Worm (Caenorhabditis elegans) whole organism, L2 larva: Measurements from ENCODE around the gene K08D8.12.
A peak's percentile ranks its signal among the peaks of the same experiment; 100 is the strongest.
"Not testable (repeated sequence)": the region's sequence is repeated elsewhere in the genome, so short reads cannot be mapped to it uniquely, and the experiment has no call there.

ENCODE experiments used
- F13H6.1 ChIP-seq: sonication (generic microtip); optimal IDR thresholded peaks from 2 replicates; lab custom pipeline; 2016; ENCODE audit warnings: missing genetic modification characterization, missing compliant biosample characterization
- Y55F3AM.14 ChIP-seq: fragments of 200-800 bp; sonication (Bioruptor generic); optimal IDR thresholded peaks from 2 replicates; lab custom pipeline; 2018; ENCODE audit warnings: mild to moderate bottlenecking, missing genetic modification characterization, missing compliant biosample characterization
- alr-1 ChIP-seq: fragments of 150-350 bp; optimal IDR thresholded peaks from 2 replicates; lab custom pipeline; 2014; ENCODE audit warnings: missing biosample characterization, missing genetic modification characterization
- aly-2 ChIP-seq: fragments of 150-350 bp; optimal IDR thresholded peaks from 2 replicates; lab custom pipeline; 2014; ENCODE audit warnings: missing biosample characterization, missing genetic modification characterization
- blmp-1 ChIP-seq: sonication (generic microtip); optimal IDR thresholded peaks from 2 replicates; lab custom pipeline; 2017; ENCODE audit warnings: missing genetic modification characterization, mild to moderate bottlenecking, missing compliant biosample characterization, antibody characterized with exemption, moderate library complexity; ENCODE audit not compliant: insufficient read depth
- ceh-16 ChIP-seq: fragments of 150-350 bp; optimal IDR thresholded peaks from 2 replicates; lab custom pipeline; 2014; ENCODE audit warnings: missing biosample characterization, missing genetic modification characterization
- crh-2 ChIP-seq: sonication (generic microtip); optimal IDR thresholded peaks from 2 replicates; lab custom pipeline; 2017; ENCODE audit warnings: missing biosample characterization, missing genetic modification characterization
- dmd-4 ChIP-seq: sonication (generic microtip); optimal IDR thresholded peaks from 2 replicates; lab custom pipeline; 2017; ENCODE audit warnings: missing biosample characterization, missing genetic modification characterization
- elt-1 ChIP-seq: fragments of 150-350 bp; optimal IDR thresholded peaks from 2 replicates; lab custom pipeline; 2014; ENCODE audit warnings: missing biosample characterization, missing genetic modification characterization
- elt-3 ChIP-seq: sonication (generic microtip); optimal IDR thresholded peaks from 2 replicates; lab custom pipeline; 2017; ENCODE audit warnings: missing biosample characterization, missing genetic modification characterization
- fos-1 ChIP-seq: fragments of 150-350 bp; optimal IDR thresholded peaks from 2 replicates; lab custom pipeline; 2014; ENCODE audit warnings: missing biosample characterization, missing genetic modification characterization
- gmeb-1 ChIP-seq: fragments of 150-350 bp; optimal IDR thresholded peaks from 2 replicates; lab custom pipeline; 2014; ENCODE audit warnings: missing biosample characterization, missing genetic modification characterization
- lin-11 ChIP-seq: fragments of 150-350 bp; sonication (generic microtip); optimal IDR thresholded peaks from 2 replicates; lab custom pipeline; 2014; ENCODE audit warnings: missing biosample characterization, missing genetic modification characterization, inconsistent platforms, mixed read lengths
- lin-13 ChIP-seq: fragments of 150-350 bp; optimal IDR thresholded peaks from 2 replicates; lab custom pipeline; 2014; ENCODE audit warnings: missing biosample characterization, missing genetic modification reagents, missing genetic modification characterization
- lin-39 ChIP-seq: fragments of 150-350 bp; optimal IDR thresholded peaks from 2 replicates; lab custom pipeline; 2014; ENCODE audit warnings: missing biosample characterization, missing genetic modification reagents, missing genetic modification characterization
- lsy-2 ChIP-seq, 2 experiments: fragments of 150-350 bp in 1 of 2; sonication (generic microtip) in 1 of 2; optimal IDR thresholded peaks; 2 replicates each; lab custom pipeline; 2014 to 2017; ENCODE audit warnings: missing biosample characterization in 2 of 2, missing genetic modification characterization in 2 of 2
- mab-5 ChIP-seq: fragments of 150-350 bp; optimal IDR thresholded peaks from 2 replicates; lab custom pipeline; 2014; ENCODE audit warnings: missing biosample characterization, missing genetic modification characterization
- mdl-1 ChIP-seq, 2 experiments: fragments of 150-350 bp in 1 of 2; sonication (generic microtip) in 1 of 2; optimal IDR thresholded peaks; 2 replicates each; lab custom pipeline; 2017; ENCODE audit warnings: missing biosample characterization in 2 of 2, missing genetic modification characterization in 2 of 2
- nhr-11 ChIP-seq: fragments of 150-350 bp; optimal IDR thresholded peaks from 2 replicates; lab custom pipeline; 2014; ENCODE audit warnings: missing biosample characterization, missing genetic modification characterization
- nhr-129 ChIP-seq: fragments of 150-350 bp; optimal IDR thresholded peaks from 2 replicates; lab custom pipeline; 2014; ENCODE audit warnings: missing biosample characterization, missing genetic modification characterization
- nhr-21 ChIP-seq: fragments of 150-350 bp; optimal IDR thresholded peaks from 2 replicates; lab custom pipeline; 2014; ENCODE audit warnings: missing biosample characterization, missing genetic modification characterization
- nhr-23 ChIP-seq: fragments of 150-350 bp; optimal IDR thresholded peaks from 2 replicates; lab custom pipeline; 2014; ENCODE audit warnings: missing biosample characterization, missing genetic modification reagents, missing genetic modification characterization
- nhr-237 ChIP-seq: fragments of 150-350 bp; optimal IDR thresholded peaks from 2 replicates; lab custom pipeline; 2014; ENCODE audit warnings: missing biosample characterization, missing genetic modification characterization
- nhr-25 ChIP-seq: fragments of 150-350 bp; sonication (generic microtip); optimal IDR thresholded peaks from 3 replicates; lab custom pipeline; 2014; ENCODE audit warnings: missing biosample characterization, missing genetic modification characterization
- nhr-6 ChIP-seq: fragments of 150-350 bp; optimal IDR thresholded peaks from 2 replicates; lab custom pipeline; 2014; ENCODE audit warnings: missing biosample characterization, missing genetic modification characterization
- peb-1 ChIP-seq: fragments of 150-350 bp; optimal IDR thresholded peaks from 2 replicates; lab custom pipeline; 2014; ENCODE audit warnings: missing biosample characterization, missing genetic modification characterization
- sem-4 ChIP-seq: fragments of 150-350 bp; optimal IDR thresholded peaks from 2 replicates; lab custom pipeline; 2014; ENCODE audit warnings: missing biosample characterization, missing genetic modification reagents, missing genetic modification characterization
- skn-1 ChIP-seq: sonication (generic microtip); optimal IDR thresholded peaks from 2 replicates; lab custom pipeline; 2017; ENCODE audit warnings: missing biosample characterization, missing genetic modification characterization
- sma-3 ChIP-seq: sonication (generic microtip); optimal IDR thresholded peaks from 2 replicates; lab custom pipeline; 2016; ENCODE audit warnings: missing genetic modification reagents, missing genetic modification characterization, missing compliant biosample characterization
- sma-9 ChIP-seq, 2 experiments: fragments of 150-350 bp in 1 of 2; sonication (generic microtip) in 1 of 2; optimal IDR thresholded peaks; 2 replicates each; lab custom pipeline; 2014 to 2016; ENCODE audit warnings: missing genetic modification characterization in 2 of 2, mild to moderate bottlenecking in 1 of 2, missing biosample characterization in 1 of 2, missing compliant biosample characterization in 1 of 2, missing genetic modification reagents in 1 of 2, moderate library complexity in 1 of 2
- snpc-4 ChIP-seq: fragments of 150-350 bp; optimal IDR thresholded peaks from 2 replicates; lab custom pipeline; 2014; ENCODE audit warnings: missing biosample characterization, missing genetic modification characterization
- unc-55 ChIP-seq: fragments of 150-350 bp; sonication (generic microtip); optimal IDR thresholded peaks from 3 replicates; lab custom pipeline; 2014; ENCODE audit warnings: missing biosample characterization, missing genetic modification reagents, missing genetic modification characterization
- unc-62 ChIP-seq: fragments of 150-350 bp; optimal IDR thresholded peaks from 2 replicates; lab custom pipeline; 2014; ENCODE audit warnings: missing biosample characterization, missing genetic modification reagents, missing genetic modification characterization
- zag-1 ChIP-seq: fragments of 150-350 bp; optimal IDR thresholded peaks from 2 replicates; lab custom pipeline; 2014; ENCODE audit warnings: missing biosample characterization, missing genetic modification characterization
- ztf-1 ChIP-seq: fragments of 200-800 bp; sonication (Bioruptor generic); conservative IDR thresholded peaks from 2 replicates; pipeline ENCODE4 v1.3.6; 2022; ENCODE audit warnings: missing genetic modification characterization, missing compliant biosample characterization
- ztf-4 ChIP-seq: fragments of 150-350 bp; optimal IDR thresholded peaks from 2 replicates; lab custom pipeline; 2014; ENCODE audit warnings: missing biosample characterization, missing genetic modification characterization

The K08D8.12 gene

DNA sequence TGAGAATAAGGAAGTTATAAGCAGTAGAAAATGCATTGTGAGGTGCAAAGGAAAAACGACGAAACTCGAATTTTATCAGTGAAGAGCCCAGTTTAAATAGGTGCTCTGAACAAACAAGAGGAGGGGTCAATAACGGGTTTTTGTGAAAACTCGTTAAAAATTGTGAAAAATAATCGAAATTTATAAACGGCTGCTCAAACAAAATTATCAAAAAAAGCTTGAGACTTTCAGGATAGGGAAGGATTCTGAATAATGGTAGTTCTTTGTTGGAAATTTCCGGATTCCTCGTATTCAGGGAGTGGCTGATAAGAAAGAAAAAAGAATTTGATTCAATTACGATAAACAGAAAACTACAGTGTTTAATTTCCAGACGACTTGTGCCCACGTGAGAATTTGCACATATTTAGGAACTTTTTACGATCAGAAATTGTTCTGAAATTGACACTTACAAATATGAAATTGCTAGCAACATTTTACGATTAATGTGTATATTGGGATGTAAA lies 21.8 kb upstream of the K08D8.12 start, which contains the start of gene clec-187:
Gene clec-187, minus strand, starts transcription at position 51 of the 503 bp plus-strand sequence.
- no peak for TF ChIP-seq ceh-16
- peak; percentile 9 for TF ChIP-seq fos-1 (tag; lab: Kevin White, UChicago)

DNA sequence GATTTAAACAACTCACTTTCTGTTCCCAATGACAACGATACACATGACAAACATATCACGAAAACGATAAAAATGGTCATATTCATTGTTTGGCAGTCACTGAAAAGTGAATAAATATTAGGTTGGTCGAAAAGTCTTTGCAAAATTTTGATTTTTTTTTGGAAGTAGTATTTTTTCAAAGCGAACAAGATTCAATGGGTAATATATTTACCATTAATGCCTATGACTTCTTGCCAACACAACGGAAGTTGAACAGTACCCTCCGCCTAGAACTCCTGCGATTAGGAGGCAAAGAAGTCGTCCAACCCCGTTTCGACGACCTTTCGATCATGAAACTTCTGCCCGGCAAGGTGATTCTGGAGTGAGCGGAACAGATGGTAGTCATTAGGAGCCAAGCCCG lies 18.0 kb upstream of the K08D8.12 start, which contains the start of gene ZK896.1:
Gene ZK896.1, minus strand, starts transcription at position 101 of the 400 bp plus-strand sequence.
- TF ChIP-seq sma-3 (GFP tag; lab: Kevin White, UChicago); ceh-16; blmp-1 (tag; lab: Kevin White, UChicago): not testable (repeated sequence)
- TF ChIP-seq, all 48 proteins: peak for 0; not testable (repeated sequence) for 48

DNA sequence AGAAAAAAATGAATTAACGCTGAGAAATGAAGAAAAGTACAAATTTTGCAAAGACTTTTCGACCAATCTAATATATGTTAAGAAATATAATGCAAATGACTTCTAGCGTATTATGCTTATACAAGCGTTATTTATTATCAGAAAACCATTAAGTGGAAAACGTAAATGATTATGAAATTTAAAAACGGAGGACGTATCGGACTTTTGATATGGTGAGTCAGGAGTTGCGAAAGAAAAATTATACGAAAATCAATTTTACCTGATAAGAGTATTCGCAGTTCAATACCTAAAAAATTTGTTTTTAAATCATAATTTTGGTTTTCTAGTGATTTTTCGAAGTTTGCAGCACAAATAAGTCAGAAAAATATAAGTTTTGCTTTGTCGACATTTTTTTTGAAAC lies 16.7 kb upstream of the K08D8.12 start:
- no peak for TF ChIP-seq snpc-4 (tag; lab: Kevin White, UChicago)
- peak; percentile 31 for TF ChIP-seq sma-9 (GFP tag; optimal IDR thresholded peaks at IDR 0.05; lab: Kevin White, UChicago)
- no peak for TF ChIP-seq sma-9 (tag; optimal IDR thresholded peaks at IDR 0.05; lab: Kevin White, UChicago)
- TF ChIP-seq nhr-11 (tag; lab: Kevin White, UChicago) = no peak
- no peak for TF ChIP-seq lsy-2 (tag; optimal IDR thresholded peaks at IDR 0.05; lab: Kevin White, UChicago)
- peak; percentile 85 for TF ChIP-seq fos-1 (tag; lab: Kevin White, UChicago)

DNA sequence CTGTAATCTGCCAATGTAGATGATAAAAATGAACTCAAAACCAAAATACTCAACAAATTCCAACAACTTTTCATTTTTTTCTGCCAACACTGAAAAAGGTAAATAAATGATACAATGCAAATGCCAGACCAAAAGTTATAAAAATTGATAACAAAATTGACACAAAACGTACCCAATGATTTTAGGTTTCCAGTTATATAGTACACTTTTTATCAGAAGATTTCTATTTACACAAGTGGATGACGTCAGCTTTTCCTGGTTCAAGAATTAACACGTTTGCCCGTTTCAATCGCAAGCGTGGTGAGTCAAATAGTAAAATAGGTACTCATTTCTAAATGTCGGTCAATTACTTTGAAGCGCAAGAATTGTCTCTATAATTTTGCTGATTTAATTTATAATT lies 13.7 kb upstream of the K08D8.12 start, which contains the start of gene ZK896.5:
Gene ZK896.5, minus strand, starts transcription at position 89 of the 400 bp plus-strand sequence.
- TF ChIP-seq zag-1 (tag; lab: Kevin White, UChicago) (no peak), sma-9 (GFP tag; optimal IDR thresholded peaks at IDR 0.05; lab: Kevin White, UChicago) (peak; percentile 84), sma-9 (tag; optimal IDR thresholded peaks at IDR 0.05; lab: Kevin White, UChicago) (no peak), crh-2 (tag; lab: Kevin White, UChicago) (peak; percentile 18), fos-1 (tag; lab: Kevin White, UChicago) (peak; percentile 88)

DNA sequence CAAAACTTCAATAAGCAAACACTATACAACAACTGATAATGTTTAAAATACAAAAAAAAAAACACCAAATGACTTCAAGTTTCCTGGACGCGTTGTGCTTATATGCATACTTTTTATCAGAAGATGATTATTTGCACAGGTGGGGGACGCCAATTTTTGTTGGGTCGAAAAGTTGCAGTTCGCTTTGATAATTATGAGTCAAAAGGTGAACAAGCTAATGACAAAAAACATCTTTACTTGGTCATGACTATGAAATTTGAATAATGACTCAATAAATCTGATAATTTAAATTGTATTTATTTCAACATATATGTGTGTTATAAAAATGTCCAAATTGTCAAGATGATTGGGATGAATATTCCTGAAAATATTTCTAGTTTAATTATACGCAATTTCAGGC lies 10.1 kb upstream of the K08D8.12 start, which contains the start of gene ZK896.4:
Gene ZK896.4, minus strand, starts transcription at position 101 of the 400 bp plus-strand sequence.
- TF ChIP-seq gmeb-1 = no peak
- no peak for TF ChIP-seq sma-9 (GFP tag; optimal IDR thresholded peaks at IDR 0.05; lab: Kevin White, UChicago)
- TF ChIP-seq sma-9 (tag; optimal IDR thresholded peaks at IDR 0.05; lab: Kevin White, UChicago) = no peak
- TF ChIP-seq nhr-21 (tag; lab: Kevin White, UChicago) = no peak
- TF ChIP-seq Y55F3AM.14 = no peak
- no peak for TF ChIP-seq nhr-23 (tag; lab: Kevin White, UChicago)
- TF ChIP-seq elt-3 (tag; lab: Kevin White, UChicago) = no peak
- TF ChIP-seq lin-11 (tag; lab: Kevin White, UChicago) = no peak
- TF ChIP-seq nhr-6 = no peak
- TF ChIP-seq nhr-237 (tag; lab: Kevin White, UChicago) = no peak
- no peak for TF ChIP-seq unc-62 (GFP tag; lab: Kevin White, UChicago)
- TF ChIP-seq dmd-4 (tag; lab: Kevin White, UChicago) = no peak
- no peak for TF ChIP-seq alr-1 (tag; lab: Kevin White, UChicago)
- no peak for TF ChIP-seq ztf-1 (GFP tag; lab: Robert Waterston, UW)
- TF ChIP-seq nhr-11 (tag; lab: Kevin White, UChicago) = no peak
- no peak for TF ChIP-seq mab-5 (tag; lab: Kevin White, UChicago)
- no peak for TF ChIP-seq mdl-1 (tag; optimal IDR thresholded peaks at IDR 0.05; lab: Kevin White, UChicago)
- no peak for TF ChIP-seq blmp-1 (tag; lab: Kevin White, UChicago)

DNA sequence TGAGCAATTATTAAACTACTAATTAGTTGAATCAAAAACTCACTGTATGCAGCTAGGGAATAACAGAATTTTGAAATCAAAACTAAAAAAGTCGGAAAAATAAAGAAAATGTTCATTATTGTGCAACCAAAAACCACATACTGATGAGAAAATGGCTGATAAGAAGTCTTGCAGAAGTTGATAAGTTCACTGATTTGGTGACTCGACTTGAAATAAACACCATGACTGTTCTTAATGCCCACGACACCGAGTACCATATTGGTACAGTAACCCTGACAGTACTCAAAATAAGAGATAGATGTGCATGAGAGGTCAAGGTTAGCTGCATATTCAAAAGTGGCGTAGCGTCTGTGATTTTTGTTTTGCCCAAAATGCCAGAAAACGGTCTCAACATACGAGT lies 7.3 kb upstream of the K08D8.12 start:
- peak; percentile 67 for TF ChIP-seq fos-1 (tag; lab: Kevin White, UChicago)
- TF ChIP-seq nhr-25 (tag; lab: Kevin White, UChicago) = no peak

DNA sequence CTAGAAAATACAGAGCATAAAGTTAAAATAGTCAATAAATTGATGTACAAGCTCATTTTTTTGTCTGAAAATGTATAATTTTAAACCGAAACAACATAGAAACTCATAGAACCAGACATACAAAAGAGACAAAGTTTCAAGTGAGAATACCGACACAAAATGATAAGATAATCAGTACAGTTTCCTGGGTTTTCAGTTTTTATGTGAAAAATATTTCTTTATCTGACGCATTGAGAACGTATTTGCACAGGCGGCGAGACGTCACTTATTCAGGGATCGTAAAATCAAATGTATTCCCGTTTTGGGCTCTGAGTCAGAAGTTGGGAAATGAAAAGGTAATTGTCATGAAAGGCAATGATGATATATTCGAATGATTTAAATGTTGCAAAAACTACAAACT lies 2.8 kb upstream of the K08D8.12 start, which contains the start of gene K08D8.6:
Gene K08D8.6, minus strand, starts transcription at position 64 of the 400 bp plus-strand sequence.
- TF ChIP-seq unc-55 (no peak), elt-3 (tag; lab: Kevin White, UChicago) (no peak), nhr-129 (tag; lab: Kevin White, UChicago) (no peak), zag-1 (tag; lab: Kevin White, UChicago) (no peak), dmd-4 (tag; lab: Kevin White, UChicago) (no peak), gmeb-1 (peak; percentile 15), lin-13 (GFP tag; lab: Kevin White, UChicago) (no peak), sem-4 (tag; lab: Kevin White, UChicago) (no peak), Y55F3AM.14 (no peak), skn-1 (tag; lab: Kevin White, UChicago) (no peak), aly-2 (no peak), peb-1 (tag; lab: Kevin White, UChicago) (no peak), elt-1 (tag; lab: Kevin White, UChicago) (no peak), alr-1 (tag; lab: Kevin White, UChicago) (no peak), ztf-4 (tag; lab: Kevin White, UChicago) (no peak), lin-39 (no peak), lsy-2 (tag; optimal IDR thresholded peaks at IDR 0.05; lab: Kevin White, UChicago) (no peak), snpc-4 (tag; lab: Kevin White, UChicago) (no peak), fos-1 (tag; lab: Kevin White, UChicago) (peak; percentile 96), crh-2 (tag; lab: Kevin White, UChicago) (no peak), sma-9 (GFP tag; optimal IDR thresholded peaks at IDR 0.05; lab: Kevin White, UChicago) (peak; percentile 70), sma-9 (tag; optimal IDR thresholded peaks at IDR 0.05; lab: Kevin White, UChicago) (no peak), ceh-16 (no peak), F13H6.1 (tag; lab: Kevin White, UChicago) (no peak), nhr-6 (no peak)
